In the genomic region with DNA sequence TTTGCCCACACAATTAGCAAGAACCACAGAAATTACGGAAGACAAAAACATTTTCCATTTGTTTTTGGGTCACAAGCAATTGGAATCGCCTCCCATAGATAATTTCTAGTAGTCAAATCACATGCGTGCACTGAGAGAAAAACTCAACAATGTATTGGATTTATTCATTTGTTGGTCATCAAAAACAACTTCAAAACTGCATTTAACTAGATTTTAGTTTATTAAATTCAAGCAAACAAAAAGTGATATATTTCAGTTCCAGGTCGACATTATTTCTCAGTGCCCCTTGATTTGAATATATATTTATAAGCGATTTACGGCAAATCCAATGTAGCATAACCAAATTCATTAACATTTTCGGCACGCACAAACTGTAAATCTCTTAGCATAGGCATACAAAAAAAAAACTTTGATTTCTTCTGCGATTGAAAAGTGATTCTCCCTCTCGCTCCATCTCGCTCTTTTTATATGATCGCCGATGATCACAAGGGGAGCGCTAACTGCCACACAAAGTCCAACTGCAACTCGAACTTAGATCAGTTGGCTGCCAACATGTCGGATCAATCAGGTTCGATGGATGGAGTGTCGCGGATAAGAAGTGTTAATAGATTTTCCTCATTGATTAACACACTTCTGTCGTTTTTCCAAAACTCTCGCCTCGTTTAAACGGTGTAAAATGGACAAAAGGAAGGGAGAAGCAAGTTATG, we compare ENCODE assay signal across 1 fruit fly cellular context.
TF ChIP-seq lines count a peak whose summit lies in the region.

No protein-coding gene starts in this region.

TF ChIP-seq in whole organism, embryonic, 481 proteins besides CTCF, POLR2A, EP300 and RAD21 (continued from another document and continues in another):
- TF ChIP-seq CG4424 (GFP tag; optimal IDR thresholded peaks at IDR 0.05; lab: Kevin White, UChicago) (peak; percentile 50), Bdp1 (GFP tag; optimal IDR thresholded peaks at IDR 0.05; lab: Kevin White, UChicago) (no peak), CG12391 (tag; optimal IDR thresholded peaks at IDR 0.05; lab: Kevin White, UChicago) (peak; percentile 65), CG2712 (tag; optimal IDR thresholded peaks at IDR 0.05; lab: Kevin White, UChicago) (peak; percentile 79), sna (GFP tag; IDR thresholded peaks at IDR 0.05; lab: Robert Waterston, UW; ENCODE audit: partially characterized antibody) (no peak), gce (GFP tag; IDR thresholded peaks at IDR 0.05; lab: Robert Waterston, UW) (no peak), CG3838 (GFP tag; optimal IDR thresholded peaks at IDR 0.05; lab: Kevin White, UChicago) (peak; percentile 9), Opbp (GFP tag; IDR thresholded peaks at IDR 0.05; lab: Robert Waterston, UW; ENCODE audit: partially characterized antibody) (no peak), crc (GFP tag; optimal IDR thresholded peaks at IDR 0.05; lab: Kevin White, UChicago) (peak; percentile 43), toy (GFP tag; IDR thresholded peaks at IDR 0.05; lab: Robert Waterston, UW) (peak; percentile 52; the same call in 1 of the 2 replicates), D19A (tag; optimal IDR thresholded peaks at IDR 0.05; lab: Kevin White, UChicago) (peak; percentile 26), hth (optimal IDR thresholded peaks at IDR 0.05; lab: Kevin White, UChicago) (no peak), HLH3B (GFP tag; IDR thresholded peaks at IDR 0.05; lab: Robert Waterston, UW) (peak; percentile 48; the same call in 1 of the 2 replicates), zfh2 (GFP tag; optimal IDR thresholded peaks at IDR 0.05; lab: Kevin White, UChicago) (peak; percentile 5), Taf1 (GFP tag; IDR thresholded peaks at IDR 0.05; lab: Robert Waterston, UW) (no peak), CG9609 (GFP tag; optimal IDR thresholded peaks at IDR 0.05; lab: Kevin White, UChicago) (peak; percentile 41), stc (GFP tag; IDR thresholded peaks at IDR 0.05; lab: Robert Waterston, UW) (peak; percentile 28; the same call in 1 of the 2 replicates), crp (GFP tag; optimal IDR thresholded peaks at IDR 0.05; lab: Kevin White, UChicago) (no peak), CG8290 (GFP tag; optimal IDR thresholded peaks at IDR 0.05; lab: Kevin White, UChicago) (no peak), CG8290 (tag; optimal IDR thresholded peaks at IDR 0.05; lab: Kevin White, UChicago) (peak in 1 of 2 experiments; percentile 73), exex (tag; optimal IDR thresholded peaks at IDR 0.05; lab: Kevin White, UChicago) (no peak), Doc3 (GFP tag; IDR thresholded peaks at IDR 0.05; lab: Robert Waterston, UW; ENCODE audit: partially characterized antibody) (no peak), CG12744 (GFP tag; optimal IDR thresholded peaks at IDR 0.05; lab: Kevin White, UChicago) (no peak), HHEX (GFP tag; optimal IDR thresholded peaks at IDR 0.05; lab: Kevin White, UChicago) (peak; percentile 24), B-H2 (GFP tag; optimal IDR thresholded peaks at IDR 0.05; lab: Kevin White, UChicago) (no peak), Sox102F (GFP tag; optimal IDR thresholded peaks at IDR 0.05; lab: Kevin White, UChicago) (peak; percentile 81), CG17359 (tag; optimal IDR thresholded peaks at IDR 0.05; lab: Kevin White, UChicago) (peak; percentile 51), Hr51 (GFP tag; optimal IDR thresholded peaks at IDR 0.05; lab: Kevin White, UChicago) (peak in 1 of 2 experiments; percentile 61), CG4282 (GFP tag; optimal IDR thresholded peaks at IDR 0.05; lab: Kevin White, UChicago) (no peak), scrt (GFP tag; optimal IDR thresholded peaks at IDR 0.05; lab: Kevin White, UChicago) (peak; percentile 23), Atf-2 (GFP tag; optimal IDR thresholded peaks at IDR 0.05; lab: Kevin White, UChicago) (peak; percentile 33), Kr (GFP tag; optimal IDR thresholded peaks at IDR 0.05; lab: Kevin White, UChicago) (no peak), CG15479 (GFP tag; optimal IDR thresholded peaks at IDR 0.05; lab: Kevin White, UChicago) (no peak), Rfx (GFP tag; IDR thresholded peaks at IDR 0.05; lab: Robert Waterston, UW) (peak; percentile 74), CG12236 (GFP tag; optimal IDR thresholded peaks at IDR 0.05; lab: Kevin White, UChicago) (peak; percentile 19), CG6272 (GFP tag; IDR thresholded peaks at IDR 0.05; lab: Robert Waterston, UW) (no peak), Sry-β (GFP tag; optimal IDR thresholded peaks at IDR 0.05; lab: Kevin White, UChicago) (no peak), Dref (GFP tag; IDR thresholded peaks at IDR 0.05; lab: Robert Waterston, UW) (no peak), dimm (GFP tag; IDR thresholded peaks at IDR 0.05; lab: Robert Waterston, UW) (peak; percentile 22; the same call in 1 of the 2 replicates), ara (GFP tag; IDR thresholded peaks at IDR 0.05; lab: Robert Waterston, UW) (peak; percentile 13; the same call in 1 of the 2 replicates), sd (tag; optimal IDR thresholded peaks at IDR 0.05; lab: Kevin White, UChicago) (peak; percentile 47), tup (GFP tag; optimal IDR thresholded peaks at IDR 0.05; lab: Kevin White, UChicago) (peak; percentile 18), dm (GFP tag; optimal IDR thresholded peaks at IDR 0.05; lab: Kevin White, UChicago) (no peak), CG13123 (GFP tag; optimal IDR thresholded peaks at IDR 0.05; lab: Kevin White, UChicago) (no peak), Hr78 (GFP tag; optimal IDR thresholded peaks at IDR 0.05; lab: Kevin White, UChicago) (no peak), ttk (GFP tag; IDR thresholded peaks at IDR 0.05; lab: Robert Waterston, UW) (peak; percentile 57), CG16815 (GFP tag; optimal IDR thresholded peaks at IDR 0.05; lab: Kevin White, UChicago) (peak; percentile 1), sens-2 (GFP tag; IDR thresholded peaks at IDR 0.05; lab: Robert Waterston, UW) (0 out of 2 replicates have a peak, but pooled peaks have one; percentile 19), CG17568 (GFP tag; optimal IDR thresholded peaks at IDR 0.05; lab: Kevin White, UChicago) (peak; percentile 19), ap (GFP tag; IDR thresholded peaks at IDR 0.05; lab: Robert Waterston, UW) (0 out of 2 replicates have a peak, but pooled peaks have one; percentile 18), tna (GFP tag; IDR thresholded peaks at IDR 0.05; lab: Robert Waterston, UW; ENCODE audit: partially characterized antibody) (no peak), D19B (GFP tag; optimal IDR thresholded peaks at IDR 0.05; lab: Kevin White, UChicago) (peak; percentile 34), CG10565 (GFP tag; optimal IDR thresholded peaks at IDR 0.05; lab: Kevin White, UChicago) (no peak), bsh (GFP tag; optimal IDR thresholded peaks at IDR 0.05; lab: Kevin White, UChicago) (peak in 1 of 2 experiments; percentile 78), p53 (GFP tag; optimal IDR thresholded peaks at IDR 0.05; lab: Kevin White, UChicago) (no peak), Myb (GFP tag; optimal IDR thresholded peaks at IDR 0.05; lab: Kevin White, UChicago) (peak; percentile 28), insv (GFP tag; optimal IDR thresholded peaks at IDR 0.05; lab: Kevin White, UChicago) (no peak), ems (GFP tag; optimal IDR thresholded peaks at IDR 0.05; lab: Kevin White, UChicago) (peak; percentile 58), Mes4 (GFP tag; optimal IDR thresholded peaks at IDR 0.05; lab: Kevin White, UChicago) (peak; percentile 24), TFAM (GFP tag; optimal IDR thresholded peaks at IDR 0.05; lab: Kevin White, UChicago) (no peak), CG2116 (GFP tag; optimal IDR thresholded peaks at IDR 0.05; lab: Kevin White, UChicago) (no peak), Ets65A (GFP tag; lab: Kevin White, UChicago) (peak; percentile 84), CG5953 (GFP tag; IDR thresholded peaks at IDR 0.05; lab: Robert Waterston, UW) (no peak), CG11247 (GFP tag; IDR thresholded peaks at IDR 0.05; lab: Robert Waterston, UW) (peak; percentile 61; the same call in 1 of the 2 replicates), Blimp-1 (GFP tag; optimal IDR thresholded peaks at IDR 0.05; lab: Kevin White, UChicago) (peak; percentile 62), ab (GFP tag; optimal IDR thresholded peaks at IDR 0.05; lab: Kevin White, UChicago) (no peak), CG8478 (optimal IDR thresholded peaks at IDR 0.05; lab: Kevin White, UChicago) (no peak), CG6254 (GFP tag; optimal IDR thresholded peaks at IDR 0.05; lab: Kevin White, UChicago) (peak; percentile 13), CG10321 (GFP tag; IDR thresholded peaks at IDR 0.05; lab: Robert Waterston, UW) (no peak), dmrt99B (tag; optimal IDR thresholded peaks at IDR 0.05; lab: Kevin White, UChicago) (peak; percentile 65), Max (GFP tag; optimal IDR thresholded peaks at IDR 0.05; lab: Kevin White, UChicago) (peak; percentile 15), hkb (optimal IDR thresholded peaks at IDR 0.05; lab: Kevin White, UChicago) (no peak), hkb (GFP tag; IDR thresholded peaks at IDR 0.05; lab: Robert Waterston, UW) (peak; percentile 67), CG10654 (GFP tag; optimal IDR thresholded peaks at IDR 0.05; lab: Kevin White, UChicago) (peak; percentile 25), Hmx (GFP tag; optimal IDR thresholded peaks at IDR 0.05; lab: Kevin White, UChicago) (peak; percentile 27), trh (GFP tag; optimal IDR thresholded peaks at IDR 0.05; lab: Kevin White, UChicago) (no peak), PHDP (tag; optimal IDR thresholded peaks at IDR 0.05; lab: Kevin White, UChicago) (peak; percentile 66), abd-A (tag; optimal IDR thresholded peaks at IDR 0.05; lab: Kevin White, UChicago) (peak; percentile 20), Gug (GFP tag; IDR thresholded peaks at IDR 0.05; lab: Robert Waterston, UW) (peak; percentile 25; the same call in 2 of the 4 replicates), Hand (GFP tag; optimal IDR thresholded peaks at IDR 0.05; lab: Kevin White, UChicago) (no peak), cato (GFP tag; optimal IDR thresholded peaks at IDR 0.05; lab: Kevin White, UChicago; ENCODE audit: borderline replicate concordance) (no peak), CG17385 (GFP tag; optimal IDR thresholded peaks at IDR 0.05; lab: Kevin White, UChicago) (peak; percentile 45), MTF-1 (GFP tag; optimal IDR thresholded peaks at IDR 0.05; lab: Kevin White, UChicago; ENCODE audit: borderline replicate concordance) (no peak), CG4617 (GFP tag; optimal IDR thresholded peaks at IDR 0.05; lab: Kevin White, UChicago; ENCODE audit: borderline replicate concordance) (no peak), wor (GFP tag; IDR thresholded peaks at IDR 0.05; lab: Robert Waterston, UW) (no peak), NK7.1 (GFP tag; optimal IDR thresholded peaks at IDR 0.05; lab: Kevin White, UChicago) (no peak), jigr1 (GFP tag; IDR thresholded peaks at IDR 0.05; lab: Robert Waterston, UW) (no peak), NC2β (GFP tag; optimal IDR thresholded peaks at IDR 0.05; lab: Kevin White, UChicago) (peak; percentile 25), cas (GFP tag; IDR thresholded peaks at IDR 0.05; lab: Robert Waterston, UW) (no peak), CG7357 (GFP tag; IDR thresholded peaks at IDR 0.05; lab: Robert Waterston, UW) (peak; percentile 45; the same call in 1 of the 3 replicates), Sry-δ (GFP tag; optimal IDR thresholded peaks at IDR 0.05; lab: Kevin White, UChicago) (peak; percentile 19), Bteb2 (GFP tag; optimal IDR thresholded peaks at IDR 0.05; lab: Kevin White, UChicago) (peak; percentile 45), CG11723 (GFP tag; optimal IDR thresholded peaks at IDR 0.05; lab: Kevin White, UChicago) (peak; percentile 26), CG8388 (GFP tag; optimal IDR thresholded peaks at IDR 0.05; lab: Kevin White, UChicago) (peak; percentile 55), ken (GFP tag; IDR thresholded peaks at IDR 0.05; lab: Robert Waterston, UW) (peak; percentile 61; the same call in 1 of the 3 replicates), CG11456 (GFP tag; IDR thresholded peaks at IDR 0.05; lab: Robert Waterston, UW) (no peak), esg (GFP tag; conservative IDR thresholded peaks at IDR 0.05; lab: Robert Waterston, UW) (peak; percentile 35; the same call in 1 of the 2 replicates), sug (tag; optimal IDR thresholded peaks at IDR 0.05; lab: Kevin White, UChicago) (peak; percentile 18), CG2678 (tag; optimal IDR thresholded peaks at IDR 0.05; lab: Kevin White, UChicago) (peak; percentile 72), ERR (GFP tag; optimal IDR thresholded peaks at IDR 0.05; lab: Kevin White, UChicago) (peak; percentile 20), CG3065 (GFP tag; optimal IDR thresholded peaks at IDR 0.05; lab: Kevin White, UChicago) (no peak), tio (GFP tag; optimal IDR thresholded peaks at IDR 0.05; lab: Kevin White, UChicago) (peak; percentile 39), CG12942 (GFP tag; optimal IDR thresholded peaks at IDR 0.05; lab: Kevin White, UChicago) (peak; percentile 17), CG6765 (GFP tag; optimal IDR thresholded peaks at IDR 0.05; lab: Kevin White, UChicago) (no peak), CG1603 (tag; optimal IDR thresholded peaks at IDR 0.05; lab: Kevin White, UChicago) (peak; percentile 78), tgo (GFP tag; IDR thresholded peaks at IDR 0.05; lab: Robert Waterston, UW) (peak; percentile 59), amos (GFP tag; IDR thresholded peaks at IDR 0.05; lab: Robert Waterston, UW; ENCODE audit: partially characterized antibody) (no peak), otp (GFP tag; IDR thresholded peaks at IDR 0.05; lab: Robert Waterston, UW) (0 out of 3 replicates have a peak, but pooled peaks have one; percentile 48), CG11560 (tag; IDR thresholded peaks at IDR 0.05; lab: Robert Waterston, UW) (no peak), her (GFP tag; optimal IDR thresholded peaks at IDR 0.05; lab: Kevin White, UChicago) (peak; percentile 34), HLH54F (GFP tag; optimal IDR thresholded peaks at IDR 0.05; lab: Kevin White, UChicago) (peak; percentile 50), ato (GFP tag; IDR thresholded peaks at IDR 0.05; lab: Robert Waterston, UW; ENCODE audit: partially characterized antibody) (no peak), gcm2 (GFP tag; optimal IDR thresholded peaks at IDR 0.05; lab: Kevin White, UChicago) (no peak), caup (GFP tag; optimal IDR thresholded peaks at IDR 0.05; lab: Kevin White, UChicago; ENCODE audit: severe bottlenecking) (peak; percentile 40), ase (GFP tag; IDR thresholded peaks at IDR 0.05; lab: Robert Waterston, UW) (0 out of 3 replicates have a peak, but pooled peaks have one; percentile 29), CG2875 (GFP tag; optimal IDR thresholded peaks at IDR 0.05; lab: Kevin White, UChicago) (peak; percentile 31), gem (tag; optimal IDR thresholded peaks at IDR 0.05; lab: Kevin White, UChicago) (peak; percentile 84), E2f2 (GFP tag; IDR thresholded peaks at IDR 0.05; lab: Robert Waterston, UW) (0 out of 2 replicates have a peak, but pooled peaks have one; percentile 23), CG31365 (tag; optimal IDR thresholded peaks at IDR 0.05; lab: Kevin White, UChicago) (no peak), CG15073 (GFP tag; optimal IDR thresholded peaks at IDR 0.05; lab: Kevin White, UChicago) (no peak), ac (GFP tag; optimal IDR thresholded peaks at IDR 0.05; lab: Kevin White, UChicago) (no peak)
